Fruit fly (Drosophila melanogaster) whole organism, embryonic: ENCODE results near the gene CG31122.

Source experiments
- Aef1 ChIP-seq: fragments of 200-800 bp; sonication (Bioruptor generic); IDR thresholded peaks from 3 replicates; pipeline ENCODE4 v1.3.6; 2022; ENCODE audit warnings: missing biosample characterization, missing genetic modification characterization
- Antp ChIP-seq: fragments of 200-800 bp; sonication (Bioruptor generic); optimal IDR thresholded peaks from 3 replicates; lab custom pipeline; 2016; ENCODE audit warnings: missing biosample characterization, missing genetic modification characterization
- CG10462 ChIP-seq: fragments of 200-800 bp; sonication (Bioruptor generic); optimal IDR thresholded peaks from 2 replicates; lab custom pipeline; 2016; ENCODE audit warnings: missing biosample characterization, missing genetic modification characterization
- CG11723 ChIP-seq: fragments of 200-800 bp; sonication (Bioruptor generic); optimal IDR thresholded peaks from 2 replicates; lab custom pipeline; 2017; ENCODE audit warnings: missing biosample characterization, mild to moderate bottlenecking, missing genetic modification characterization
- CG12236 ChIP-seq: fragments of 200-800 bp; sonication (Bioruptor generic); optimal IDR thresholded peaks from 2 replicates; lab custom pipeline; 2016; ENCODE audit warnings: missing biosample characterization, missing genetic modification characterization
- CG1233 ChIP-seq: fragments of 200-800 bp; sonication (Bioruptor generic); optimal IDR thresholded peaks from 4 replicates; lab custom pipeline; 2018; ENCODE audit warnings: missing biosample characterization, mild to moderate bottlenecking, missing genetic modification characterization
- CG13123 ChIP-seq: fragments of 200-800 bp; sonication (Bioruptor generic); optimal IDR thresholded peaks from 2 replicates; lab custom pipeline; 2016; ENCODE audit warnings: missing biosample characterization, missing genetic modification characterization
- CG14710 ChIP-seq: fragments of 200-800 bp; sonication (Bioruptor generic); optimal IDR thresholded peaks from 3 replicates; lab custom pipeline; 2019; ENCODE audit warnings: missing biosample characterization, mild to moderate bottlenecking, missing genetic modification characterization, moderate library complexity
- CG15514 ChIP-seq: fragments of 200-800 bp; sonication (Bioruptor generic); optimal IDR thresholded peaks from 3 replicates; lab custom pipeline; 2017; ENCODE audit warnings: missing biosample characterization, missing genetic modification characterization, mild to moderate bottlenecking, moderate library complexity, missing genetic modification reagents
- CG17385 ChIP-seq: fragments of 200-800 bp; sonication (Bioruptor generic); optimal IDR thresholded peaks from 3 replicates; lab custom pipeline; 2018; ENCODE audit warnings: missing biosample characterization, mild to moderate bottlenecking, missing genetic modification characterization
- CG2678 ChIP-seq: fragments of 200-800 bp; sonication (Bioruptor generic); optimal IDR thresholded peaks from 3 replicates; lab custom pipeline; 2019; ENCODE audit warnings: missing biosample characterization, mild to moderate bottlenecking, missing genetic modification characterization, moderate library complexity
- CG2712 ChIP-seq: fragments of 200-800 bp; optimal IDR thresholded peaks from 3 replicates; lab custom pipeline; 2019; ENCODE audit warnings: missing biosample characterization, mild to moderate bottlenecking, missing genetic modification characterization, moderate library complexity
- CG3065 ChIP-seq: fragments of 200-800 bp; sonication (Bioruptor generic); optimal IDR thresholded peaks from 2 replicates; lab custom pipeline; 2016; ENCODE audit warnings: missing biosample characterization, missing genetic modification characterization
- CG31224 ChIP-seq: fragments of 200-800 bp; sonication (Bioruptor generic); IDR thresholded peaks from 2 replicates; pipeline ENCODE4 v1.3.6; 2022; ENCODE audit warnings: missing biosample characterization, missing genetic modification characterization
- CG31365 ChIP-seq: fragments of 200-800 bp; sonication (Bioruptor generic); optimal IDR thresholded peaks from 2 replicates; lab custom pipeline; 2018; ENCODE audit warnings: missing biosample characterization, mild to moderate bottlenecking, missing genetic modification characterization
- CG32532 ChIP-seq: fragments of 200-800 bp; sonication (Bioruptor generic); IDR thresholded peaks from 2 replicates; pipeline ENCODE4 v1.3.6; 2022; ENCODE audit warnings: missing biosample characterization, missing genetic modification characterization
- CG3838 ChIP-seq: fragments of 200-800 bp; sonication (Bioruptor generic); optimal IDR thresholded peaks from 3 replicates; lab custom pipeline; 2016; ENCODE audit warnings: missing biosample characterization, missing genetic modification characterization
- CG3847 ChIP-seq: fragments of 200-800 bp; sonication (Bioruptor generic); IDR thresholded peaks from 2 replicates; pipeline ENCODE4 v1.3.6; 2022; ENCODE audit warnings: missing biosample characterization, missing genetic modification characterization
- CG4730 ChIP-seq: fragments of 200-800 bp; sonication (Bioruptor generic); IDR thresholded peaks from 2 replicates; pipeline ENCODE4 v1.3.6; 2022; ENCODE audit warnings: missing biosample characterization, missing genetic modification characterization
- CG5245 ChIP-seq: fragments of 200-800 bp; sonication (Bioruptor generic); optimal IDR thresholded peaks from 3 replicates; lab custom pipeline; 2016; ENCODE audit warnings: missing biosample characterization, missing genetic modification characterization
- CG7928 ChIP-seq: fragments of 200-800 bp; sonication (Bioruptor generic); optimal IDR thresholded peaks from 2 replicates; lab custom pipeline; 2017; ENCODE audit warnings: missing biosample characterization, mild to moderate bottlenecking, missing genetic modification characterization
- CG8478 ChIP-seq: fragments of >200 bp; optimal IDR thresholded peaks from 2 replicates; lab custom pipeline; 2018
- CG8924 ChIP-seq: fragments of 200-800 bp; optimal IDR thresholded peaks from 3 replicates; lab custom pipeline; 2019; ENCODE audit warnings: missing biosample characterization, mild to moderate bottlenecking, missing genetic modification characterization, moderate library complexity
- D19A ChIP-seq: fragments of 200-800 bp; optimal IDR thresholded peaks from 3 replicates; lab custom pipeline; 2019; ENCODE audit warnings: missing biosample characterization, mild to moderate bottlenecking, missing genetic modification characterization, moderate library complexity
- E2f2 ChIP-seq: fragments of 200-800 bp; sonication (Bioruptor generic); IDR thresholded peaks from 2 replicates; pipeline ENCODE4 v1.3.6; 2022; ENCODE audit warnings: missing biosample characterization, missing genetic modification characterization
- Gsc ChIP-seq: fragments of 200-800 bp; sonication (Bioruptor generic); IDR thresholded peaks from 2 replicates; pipeline ENCODE4 v1.3.6; 2022; ENCODE audit warnings: missing biosample characterization, missing genetic modification characterization
- HmgD ChIP-seq: fragments of 200-800 bp; sonication (Bioruptor generic); optimal IDR thresholded peaks from 3 replicates; lab custom pipeline; 2016; ENCODE audit warnings: missing biosample characterization, missing genetic modification characterization
- NK7.1 ChIP-seq: fragments of 200-800 bp; sonication (Bioruptor generic); optimal IDR thresholded peaks from 3 replicates; lab custom pipeline; 2016; ENCODE audit warnings: missing biosample characterization, missing genetic modification characterization
- Scr ChIP-seq: fragments of 200-800 bp; sonication (Bioruptor generic); IDR thresholded peaks from 2 replicates; pipeline ENCODE4 v1.3.6; 2022; ENCODE audit warnings: missing biosample characterization, missing genetic modification characterization; ENCODE audit not compliant: partially characterized antibody
- Ssrp ChIP-seq: fragments of 200-800 bp; sonication (Bioruptor generic); optimal IDR thresholded peaks from 2 replicates; lab custom pipeline; 2018; ENCODE audit warnings: missing biosample characterization, mild to moderate bottlenecking, missing genetic modification characterization, moderate library complexity
- Trl ChIP-seq, 3 experiments: fragments of >200 bp in 2 of 3; fragments of 200-800 bp in 1 of 3; sonication (Bioruptor generic) in 1 of 3; optimal IDR thresholded peaks; 2 replicates in 1 of 3; 3 replicates in 2 of 3; lab custom pipeline; 2016 to 2017; ENCODE audit warnings: missing biosample characterization in 1 of 3, missing genetic modification characterization in 1 of 3
- ase ChIP-seq: fragments of 200-800 bp; sonication (Bioruptor generic); IDR thresholded peaks from 3 replicates; pipeline ENCODE4 v1.3.6; 2022; ENCODE audit warnings: missing biosample characterization, missing genetic modification characterization
- bsh ChIP-seq, 2 experiments: fragments of 200-800 bp; sonication (Bioruptor generic); optimal IDR thresholded peaks; 2 replicates each; lab custom pipeline; 2017 to 2018; ENCODE audit warnings: mild to moderate bottlenecking in 2 of 2, missing biosample characterization in 2 of 2, missing genetic modification characterization in 2 of 2, moderate library complexity in 1 of 2
- chm ChIP-seq: fragments of 200-800 bp; sonication (Bioruptor generic); IDR thresholded peaks from 2 replicates; pipeline ENCODE4 v1.3.6; 2022; ENCODE audit warnings: missing biosample characterization, missing genetic modification characterization
- da ChIP-seq: fragments of 200-800 bp; sonication (Bioruptor generic); optimal IDR thresholded peaks from 2 replicates; lab custom pipeline; 2016; ENCODE audit warnings: missing biosample characterization, missing genetic modification characterization
- dmrt11E ChIP-seq: fragments of 200-800 bp; sonication (Bioruptor generic); optimal IDR thresholded peaks from 3 replicates; lab custom pipeline; 2018; ENCODE audit warnings: missing biosample characterization, mild to moderate bottlenecking, missing genetic modification characterization, moderate library complexity
- dmrt99B ChIP-seq: fragments of 200-800 bp; sonication (Bioruptor generic); optimal IDR thresholded peaks from 2 replicates; lab custom pipeline; 2018; ENCODE audit warnings: missing biosample characterization, mild to moderate bottlenecking, missing genetic modification characterization, moderate library complexity
- gce ChIP-seq: fragments of 200-800 bp; sonication (Bioruptor generic); IDR thresholded peaks from 3 replicates; pipeline ENCODE4 v1.3.6; 2022; ENCODE audit warnings: missing biosample characterization, missing genetic modification characterization
- gem ChIP-seq: fragments of 200-800 bp; sonication (Bioruptor generic); optimal IDR thresholded peaks from 2 replicates; lab custom pipeline; 2019; ENCODE audit warnings: missing biosample characterization, mild to moderate bottlenecking, missing genetic modification characterization, moderate library complexity
- gfzf ChIP-seq: fragments of 200-800 bp; sonication (Bioruptor generic); optimal IDR thresholded peaks from 2 replicates; lab custom pipeline; 2016; ENCODE audit warnings: missing biosample characterization, mild to moderate bottlenecking, missing genetic modification characterization, moderate library complexity
- gt ChIP-seq: fragments of 200-800 bp; sonication (Bioruptor generic); IDR thresholded peaks from 2 replicates; pipeline ENCODE4 v1.3.6; 2022; ENCODE audit warnings: missing biosample characterization, missing genetic modification characterization
- hth ChIP-seq: fragments of >200 bp; optimal IDR thresholded peaks from 2 replicates; lab custom pipeline; 2017; ENCODE audit warnings: inconsistent platforms
- kay ChIP-seq: fragments of 200-800 bp; sonication (Bioruptor generic); optimal IDR thresholded peaks from 2 replicates; lab custom pipeline; 2016; ENCODE audit warnings: missing biosample characterization, missing genetic modification characterization
- maf-S ChIP-seq: fragments of 200-800 bp; sonication (Bioruptor generic); optimal IDR thresholded peaks from 2 replicates; lab custom pipeline; 2016; ENCODE audit warnings: missing biosample characterization, missing genetic modification characterization
- odd ChIP-seq: fragments of 200-800 bp; sonication (Bioruptor generic); optimal IDR thresholded peaks from 2 replicates; lab custom pipeline; 2017; ENCODE audit warnings: missing biosample characterization, mild to moderate bottlenecking, missing genetic modification characterization
- p53 ChIP-seq: fragments of 200-800 bp; sonication (Bioruptor generic); optimal IDR thresholded peaks from 2 replicates; lab custom pipeline; 2016; ENCODE audit warnings: missing biosample characterization, missing genetic modification characterization
- pfk ChIP-seq: fragments of 200-800 bp; sonication (Bioruptor generic); optimal IDR thresholded peaks from 2 replicates; lab custom pipeline; 2018; ENCODE audit warnings: missing biosample characterization, mild to moderate bottlenecking, missing genetic modification characterization, moderate library complexity
- salm ChIP-seq: fragments of 200-800 bp; sonication (Bioruptor generic); optimal IDR thresholded peaks from 2 replicates; lab custom pipeline; 2018; ENCODE audit warnings: missing biosample characterization, mild to moderate bottlenecking, missing genetic modification characterization
- unpg ChIP-seq: fragments of 200-800 bp; sonication (Bioruptor generic); optimal IDR thresholded peaks from 3 replicates; lab custom pipeline; 2018; ENCODE audit warnings: missing biosample characterization, mild to moderate bottlenecking, missing genetic modification characterization, moderate library complexity
- vfl ChIP-seq: fragments of 200-800 bp; sonication (Bioruptor generic); optimal IDR thresholded peaks from 2 replicates; lab custom pipeline; 2016; ENCODE audit warnings: missing biosample characterization, missing genetic modification characterization
- vvl ChIP-seq: fragments of 200-800 bp; sonication (Bioruptor generic); IDR thresholded peaks from 2 replicates; pipeline ENCODE4 v1.3.6; 2022; ENCODE audit warnings: missing biosample characterization, missing genetic modification characterization

CG31122 gene

DNA sequence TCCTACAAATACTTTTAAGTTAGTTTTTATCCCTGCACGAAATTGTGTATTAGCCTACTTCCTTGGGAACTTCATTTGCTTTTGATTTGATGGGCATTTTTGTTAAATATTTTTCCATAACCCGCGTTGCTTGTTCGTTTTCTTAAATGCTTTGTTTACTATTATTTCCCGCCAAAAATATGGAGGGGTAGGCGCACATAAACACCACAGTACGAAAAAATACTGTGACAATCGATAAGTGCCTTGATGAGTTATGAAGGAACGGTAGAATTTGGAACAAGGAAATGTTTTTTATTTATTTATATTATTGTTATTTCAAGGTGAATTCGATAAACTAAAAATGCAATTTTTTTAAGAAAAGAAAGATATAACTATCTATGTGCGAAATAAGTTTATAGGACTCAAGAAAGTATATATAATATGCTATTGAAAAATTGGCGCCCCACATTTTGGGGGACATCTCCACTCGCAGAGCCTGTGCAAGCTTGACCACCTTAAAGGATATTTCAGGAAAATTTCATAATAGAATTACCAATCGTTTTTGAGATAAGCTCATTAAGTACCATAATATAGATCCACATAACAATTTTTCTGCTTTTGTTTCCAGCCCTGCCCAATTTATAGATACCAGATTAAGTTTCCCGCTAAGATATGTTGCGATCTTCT is 46.6 kb downstream of the CG31122 start, which contains the start of the genes WRNexo and Nup43 (continued):
- TF ChIP-seq CG31224 (peak; percentile 55), CG7928 (peak; percentile 87), CG5245 (GFP tag; lab: Kevin White, UChicago) (no peak), da (GFP tag; lab: Kevin White, UChicago) (no peak), Ssrp (tag; lab: Kevin White, UChicago) (no peak), E2f2 (GFP tag; lab: Robert Waterston, UW) (peak; percentile 57; the same call in 1 of the 2 replicates), gem (tag; lab: Kevin White, UChicago) (peak; percentile 61), Trl (optimal IDR thresholded peaks at IDR 0.05; lab: Kevin White, UChicago) (no peak), Trl (GFP tag; optimal IDR thresholded peaks at IDR 0.05; lab: Kevin White, UChicago) (no peak), vvl (GFP tag; lab: Robert Waterston, UW) (no peak; the same call in 1 of the 2 replicates), CG4730 (GFP tag; lab: Robert Waterston, UW) (no peak), D19A (tag; lab: Kevin White, UChicago) (no peak), CG2712 (tag; lab: Kevin White, UChicago) (peak; percentile 53), CG13123 (no peak), maf-S (GFP tag; lab: Kevin White, UChicago) (no peak), ase (GFP tag; lab: Robert Waterston, UW) (no peak), CG3065 (GFP tag; lab: Kevin White, UChicago) (no peak), gfzf (GFP tag; lab: Kevin White, UChicago) (peak; percentile 82), CG8478 (no peak), CG31365 (tag; lab: Kevin White, UChicago) (no peak), CG3838 (GFP tag; lab: Kevin White, UChicago) (no peak), hth (lab: Kevin White, UChicago) (no peak), Gsc (GFP tag; lab: Robert Waterston, UW) (no peak), CG12236 (GFP tag; lab: Kevin White, UChicago) (no peak), CG17385 (no peak), CG1233 (GFP tag; lab: Kevin White, UChicago) (no peak), dmrt11E (peak; percentile 51), CG3847 (GFP tag; lab: Robert Waterston, UW) (peak; percentile 57), p53 (GFP tag; lab: Kevin White, UChicago) (no peak), pfk (GFP tag; lab: Kevin White, UChicago) (peak; percentile 69), CG10462 (peak; percentile 19), CG32532 (peak; percentile 59), NK7.1 (GFP tag; lab: Kevin White, UChicago) (no peak), CG11723 (no peak), unpg (no peak), vfl (GFP tag; lab: Kevin White, UChicago) (peak; percentile 2), chm (GFP tag; lab: Robert Waterston, UW) (no peak), gce (GFP tag; lab: Robert Waterston, UW) (no peak), CG14710 (peak; percentile 51), CG2678 (no peak), Antp (GFP tag; lab: Kevin White, UChicago) (peak; percentile 41), kay (no peak), bsh (GFP tag; optimal IDR thresholded peaks at IDR 0.05; lab: Kevin White, UChicago) (no peak), Scr (GFP tag; lab: Robert Waterston, UW) (no peak), CG8924 (tag; lab: Kevin White, UChicago) (peak; percentile 29), odd (GFP tag; lab: Kevin White, UChicago) (no peak), dmrt99B (tag; lab: Kevin White, UChicago) (no peak), HmgD (GFP tag; lab: Kevin White, UChicago) (no peak), Aef1 (GFP tag; lab: Robert Waterston, UW) (peak; percentile 36; the same call in 2 of the 3 replicates), CG15514 (GFP tag; lab: Kevin White, UChicago) (peak; percentile 18), salm (no peak), gt (GFP tag; lab: Robert Waterston, UW) (no peak)
